Fruit fly (Drosophila melanogaster) whole organism, embryonic: ENCODE results near the gene CG3097.

ENCODE experiments used
- C15 ChIP-seq: fragments of 200-800 bp; sonication (Bioruptor generic); IDR thresholded peaks from 3 replicates; pipeline ENCODE4 v1.3.6; 2022; ENCODE audit warnings: missing biosample characterization, missing genetic modification characterization
- CG11093 ChIP-seq: fragments of 200-800 bp; sonication (Bioruptor generic); IDR thresholded peaks from 3 replicates; pipeline ENCODE4 v1.3.6; 2022; ENCODE audit warnings: missing biosample characterization, missing genetic modification characterization
- CG11695 ChIP-seq: fragments of 200-800 bp; sonication (Bioruptor generic); IDR thresholded peaks from 3 replicates; pipeline ENCODE4 v1.3.6; 2022; ENCODE audit warnings: missing biosample characterization, missing genetic modification characterization
- CG1233 ChIP-seq: fragments of 200-800 bp; sonication (Bioruptor generic); optimal IDR thresholded peaks from 4 replicates; lab custom pipeline; 2018; ENCODE audit warnings: missing biosample characterization, mild to moderate bottlenecking, missing genetic modification characterization
- CG12391 ChIP-seq: fragments of 200-800 bp; sonication (Bioruptor generic); optimal IDR thresholded peaks from 3 replicates; lab custom pipeline; 2018; ENCODE audit warnings: missing biosample characterization, mild to moderate bottlenecking, missing genetic modification characterization, moderate library complexity
- CG14014 ChIP-seq: fragments of 200-800 bp; sonication (Bioruptor generic); IDR thresholded peaks from 2 replicates; pipeline ENCODE4 v1.3.6; 2022; ENCODE audit warnings: missing biosample characterization, missing genetic modification characterization
- CG15011 ChIP-seq: fragments of 200-800 bp; sonication (Bioruptor generic); optimal IDR thresholded peaks from 3 replicates; lab custom pipeline; 2018; ENCODE audit warnings: missing biosample characterization, mild to moderate bottlenecking, missing genetic modification characterization
- CG1602 ChIP-seq: fragments of 200-800 bp; sonication (Bioruptor generic); optimal IDR thresholded peaks from 3 replicates; lab custom pipeline; 2016; ENCODE audit warnings: missing biosample characterization, missing genetic modification characterization
- CG1792 ChIP-seq: fragments of 200-800 bp; sonication (Bioruptor generic); optimal IDR thresholded peaks from 2 replicates; lab custom pipeline; 2016; ENCODE audit warnings: missing biosample characterization, missing genetic modification characterization
- CG18599 ChIP-seq: fragments of 200-800 bp; sonication (Bioruptor generic); optimal IDR thresholded peaks from 3 replicates; lab custom pipeline; 2017; ENCODE audit warnings: missing biosample characterization, missing genetic modification characterization, mild to moderate bottlenecking, moderate library complexity, missing genetic modification reagents
- CG3065 ChIP-seq: fragments of 200-800 bp; sonication (Bioruptor generic); optimal IDR thresholded peaks from 2 replicates; lab custom pipeline; 2016; ENCODE audit warnings: missing biosample characterization, missing genetic modification characterization
- CG32767 ChIP-seq: fragments of 200-800 bp; sonication (Bioruptor generic); IDR thresholded peaks from 2 replicates; pipeline ENCODE4 v1.3.6; 2022; ENCODE audit warnings: missing biosample characterization, missing genetic modification characterization
- CG42726 ChIP-seq: fragments of 200-800 bp; sonication (Bioruptor generic); IDR thresholded peaks from 2 replicates; pipeline ENCODE4 v1.3.6; 2022; ENCODE audit warnings: missing biosample characterization, missing genetic modification characterization; ENCODE audit not compliant: partially characterized antibody
- CG4820 ChIP-seq: fragments of 200-800 bp; sonication (Bioruptor generic); optimal IDR thresholded peaks from 3 replicates; lab custom pipeline; 2016; ENCODE audit warnings: missing biosample characterization, missing genetic modification characterization
- CG7839 ChIP-seq: fragments of 200-800 bp; sonication (Bioruptor generic); optimal IDR thresholded peaks from 3 replicates; lab custom pipeline; 2018; ENCODE audit warnings: missing biosample characterization, mild to moderate bottlenecking, missing genetic modification characterization, moderate library complexity
- CG9727 ChIP-seq: fragments of 200-800 bp; sonication (Bioruptor generic); optimal IDR thresholded peaks from 3 replicates; lab custom pipeline; 2017; ENCODE audit warnings: missing biosample characterization, mild to moderate bottlenecking, missing genetic modification characterization
- Chrac-16 ChIP-seq: fragments of 200-800 bp; sonication (Bioruptor generic); optimal IDR thresholded peaks from 3 replicates; lab custom pipeline; 2016; ENCODE audit warnings: missing biosample characterization, missing genetic modification characterization
- D ChIP-seq, 2 experiments: fragments of 200-800 bp in 1 of 2; fragments of >200 bp in 1 of 2; sonication (Bioruptor generic) in 1 of 2; optimal IDR thresholded peaks; 2 replicates in 1 of 2; 3 replicates in 1 of 2; lab custom pipeline; 2017; ENCODE audit warnings: mild to moderate bottlenecking in 1 of 2, missing biosample characterization in 1 of 2, missing genetic modification characterization in 1 of 2, missing genetic modification reagents in 1 of 2
- Deaf1 ChIP-seq: fragments of 200-800 bp; optimal IDR thresholded peaks from 3 replicates; lab custom pipeline; 2019; ENCODE audit warnings: missing biosample characterization, mild to moderate bottlenecking, missing genetic modification characterization, moderate library complexity
- Drgx ChIP-seq: fragments of 200-800 bp; sonication (Bioruptor generic); IDR thresholded peaks from 2 replicates; pipeline ENCODE4 v1.3.6; 2022; ENCODE audit warnings: missing biosample characterization, missing genetic modification characterization
- Elba2 ChIP-seq: fragments of 200-800 bp; sonication (Bioruptor generic); optimal IDR thresholded peaks from 3 replicates; lab custom pipeline; 2016; ENCODE audit warnings: missing biosample characterization, missing genetic modification characterization
- Hsf ChIP-seq: fragments of 200-800 bp; sonication (Bioruptor generic); optimal IDR thresholded peaks from 3 replicates; lab custom pipeline; 2016; ENCODE audit warnings: missing biosample characterization, missing genetic modification characterization
- NfI ChIP-seq: fragments of 200-800 bp; sonication (Bioruptor generic); optimal IDR thresholded peaks from 3 replicates; lab custom pipeline; 2018; ENCODE audit warnings: missing biosample characterization, mild to moderate bottlenecking, missing genetic modification characterization, moderate library complexity
- Pdp1 ChIP-seq, 2 experiments: fragments of 200-800 bp; sonication (Bioruptor generic); optimal IDR thresholded peaks; 3 replicates each; lab custom pipeline; 2016; ENCODE audit warnings: missing biosample characterization in 2 of 2, missing genetic modification characterization in 2 of 2, mild to moderate bottlenecking in 1 of 2, moderate library complexity in 1 of 2
- Side ChIP-seq: fragments of 200-800 bp; sonication (Bioruptor generic); optimal IDR thresholded peaks from 2 replicates; lab custom pipeline; 2016; ENCODE audit warnings: missing biosample characterization, missing genetic modification characterization
- ap ChIP-seq: fragments of 200-800 bp; sonication (Bioruptor generic); IDR thresholded peaks from 2 replicates; pipeline ENCODE4 v1.3.6; 2022; ENCODE audit warnings: missing biosample characterization, missing genetic modification characterization
- ase ChIP-seq: fragments of 200-800 bp; sonication (Bioruptor generic); IDR thresholded peaks from 3 replicates; pipeline ENCODE4 v1.3.6; 2022; ENCODE audit warnings: missing biosample characterization, missing genetic modification characterization
- br ChIP-seq: fragments of >200 bp; optimal IDR thresholded peaks from 2 replicates; lab custom pipeline; 2017
- danr ChIP-seq: fragments of 200-800 bp; sonication (Bioruptor generic); IDR thresholded peaks from 2 replicates; pipeline ENCODE4 v1.3.6; 2022; ENCODE audit warnings: missing biosample characterization, missing genetic modification characterization
- esg ChIP-seq: fragments of 200-800 bp; sonication (Bioruptor generic); conservative IDR thresholded peaks from 2 replicates; pipeline ENCODE4 v1.3.6; 2022; ENCODE audit warnings: missing biosample characterization, missing genetic modification characterization
- eve ChIP-seq, 2 experiments: fragments of >200 bp; optimal IDR thresholded peaks; 2 replicates each; lab custom pipeline; 2017; ENCODE audit warnings: missing biosample characterization in 2 of 2, missing genetic modification characterization in 2 of 2
- fd102C ChIP-seq: fragments of 200-800 bp; sonication (Bioruptor generic); optimal IDR thresholded peaks from 2 replicates; lab custom pipeline; 2018; ENCODE audit warnings: missing biosample characterization, mild to moderate bottlenecking, missing genetic modification characterization, moderate library complexity
- kah ChIP-seq: fragments of 200-800 bp; sonication (Bioruptor generic); optimal IDR thresholded peaks from 2 replicates; lab custom pipeline; 2018; ENCODE audit warnings: missing biosample characterization, mild to moderate bottlenecking, missing genetic modification characterization
- kni ChIP-seq: fragments of 200-800 bp; sonication (Bioruptor generic); optimal IDR thresholded peaks from 3 replicates; lab custom pipeline; 2017; ENCODE audit warnings: mild to moderate bottlenecking, missing biosample characterization, missing genetic modification reagents, missing genetic modification characterization
- lilli ChIP-seq: fragments of 200-800 bp; sonication (Bioruptor generic); optimal IDR thresholded peaks from 3 replicates; lab custom pipeline; 2016; ENCODE audit warnings: missing biosample characterization, missing genetic modification characterization
- luna ChIP-seq: fragments of 200-800 bp; sonication (Bioruptor generic); optimal IDR thresholded peaks from 2 replicates; lab custom pipeline; 2016; ENCODE audit warnings: missing biosample characterization, missing genetic modification characterization
- oc ChIP-seq: fragments of 200-800 bp; sonication (Bioruptor generic); optimal IDR thresholded peaks from 2 replicates; lab custom pipeline; 2018; ENCODE audit warnings: missing biosample characterization, mild to moderate bottlenecking, missing genetic modification characterization, moderate library complexity
- pnt ChIP-seq: fragments of 200-800 bp; sonication (Bioruptor generic); optimal IDR thresholded peaks from 3 replicates; lab custom pipeline; 2016; ENCODE audit warnings: missing biosample characterization, missing genetic modification characterization
- prd ChIP-seq, 3 experiments: fragments of >200 bp in 2 of 3; fragments of 200-800 bp in 1 of 3; sonication (Bioruptor generic) in 1 of 3; optimal IDR thresholded peaks in 2 of 3; IDR thresholded peaks in 1 of 3; 2 replicates in 2 of 3; 3 replicates in 1 of 3; pipeline versions ENCODE4 v1.3.6 to Lab custom; 2017 to 2022; ENCODE audit warnings: missing biosample characterization in 1 of 3, missing genetic modification characterization in 1 of 3
- sens ChIP-seq: fragments of 200-800 bp; sonication (Bioruptor generic); peaks from one replicate; lab custom pipeline; 2016; ENCODE audit warnings: missing biosample characterization, missing genetic modification characterization
- so ChIP-seq: fragments of 200-800 bp; sonication (Bioruptor generic); IDR thresholded peaks from 3 replicates; pipeline ENCODE4 v1.3.6; 2022; ENCODE audit warnings: missing biosample characterization, missing genetic modification characterization
- ssp ChIP-seq: fragments of 200-800 bp; sonication (Bioruptor generic); IDR thresholded peaks from 2 replicates; pipeline ENCODE4 v1.3.6; 2022; ENCODE audit warnings: missing biosample characterization, missing genetic modification characterization
- tap ChIP-seq: fragments of 200-800 bp; optimal IDR thresholded peaks from 3 replicates; lab custom pipeline; 2019; ENCODE audit warnings: missing biosample characterization, mild to moderate bottlenecking, missing genetic modification characterization, moderate library complexity
- tgo ChIP-seq: fragments of 200-800 bp; sonication (Bioruptor generic); IDR thresholded peaks from 3 replicates; pipeline ENCODE4 v1.3.6; 2022; ENCODE audit warnings: missing biosample characterization, missing genetic modification characterization
- wek ChIP-seq: fragments of 200-800 bp; sonication (Bioruptor generic); optimal IDR thresholded peaks from 3 replicates; lab custom pipeline; 2018; ENCODE audit warnings: missing biosample characterization, mild to moderate bottlenecking, missing genetic modification characterization, moderate library complexity
- wor ChIP-seq: fragments of 200-800 bp; sonication (Bioruptor generic); IDR thresholded peaks from 2 replicates; pipeline ENCODE4 v1.3.6; 2022; ENCODE audit warnings: missing biosample characterization, missing genetic modification characterization
- zen ChIP-seq: fragments of 200-800 bp; sonication (Bioruptor generic); optimal IDR thresholded peaks from 3 replicates; lab custom pipeline; 2018; ENCODE audit warnings: missing biosample characterization, mild to moderate bottlenecking, missing genetic modification characterization, moderate library complexity

The CG3097 gene

DNA sequence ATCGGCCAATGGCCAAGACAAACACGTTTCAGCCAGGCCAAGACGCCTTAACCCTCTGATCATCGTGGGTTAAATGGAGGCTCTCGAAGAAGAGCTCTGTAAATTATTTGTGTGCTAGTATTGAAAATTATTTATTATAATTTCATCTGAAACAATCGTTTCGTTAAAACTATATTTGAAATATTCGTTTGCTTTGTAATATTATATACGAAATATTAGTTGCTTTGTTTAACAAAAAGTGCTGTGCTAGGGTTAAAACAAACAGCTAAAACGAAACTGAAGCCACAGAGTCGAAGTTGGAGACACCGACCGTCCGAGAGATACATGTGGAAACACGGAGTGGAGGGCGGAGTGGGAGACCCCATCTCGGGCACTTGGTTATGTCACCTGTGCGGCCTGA, 16.0 kb upstream of the CG3097 start (continued):
- no peak for TF ChIP-seq CG15011
- no peak for TF ChIP-seq luna (GFP tag; lab: Kevin White, UChicago)
- TF ChIP-seq CG1792 (GFP tag; lab: Kevin White, UChicago) = no peak
- TF ChIP-seq C15 (GFP tag; lab: Robert Waterston, UW) = no peak
- TF ChIP-seq CG1233 (GFP tag; lab: Kevin White, UChicago) = no peak
- peak; percentile 16; the same call in 1 of the 2 replicates for TF ChIP-seq CG14014 (GFP tag; lab: Robert Waterston, UW)
- TF ChIP-seq Deaf1 (tag; lab: Kevin White, UChicago) = no peak
- TF ChIP-seq wek (GFP tag; lab: Kevin White, UChicago) = no peak
- TF ChIP-seq zen (tag; lab: Kevin White, UChicago) = no peak
- no peak for TF ChIP-seq br

dm6 chrX:5783260-5784040, 12.9 kb upstream of the CG3097 start:
- TF ChIP-seq prd (optimal IDR thresholded peaks at IDR 0.05; lab: Kevin White, UChicago) = no peak
- TF ChIP-seq prd (GFP tag; IDR thresholded peaks at IDR 0.05; lab: Robert Waterston, UW) = peak; percentile 55; the same call in 2 of the 3 replicates
- no peak for TF ChIP-seq Side
- peak; percentile 91 for TF ChIP-seq sens (GFP tag; lab: Kevin White, UChicago)
- no peak; the same call in 1 of the 2 replicates for TF ChIP-seq ap (GFP tag; lab: Robert Waterston, UW)
- TF ChIP-seq D (optimal IDR thresholded peaks at IDR 0.05; lab: Kevin White, UChicago) = no peak
- peak; percentile 42 for TF ChIP-seq D (GFP tag; optimal IDR thresholded peaks at IDR 0.05; lab: Kevin White, UChicago)
- TF ChIP-seq CG42726 (GFP tag; lab: Robert Waterston, UW) = no peak
- peak; percentile 42 for TF ChIP-seq CG4820 (GFP tag; lab: Kevin White, UChicago)
- peak; percentile 9 for TF ChIP-seq CG9727 (GFP tag; lab: Kevin White, UChicago)
- no peak for TF ChIP-seq eve (GFP tag; optimal IDR thresholded peaks at IDR 0.05; lab: Kevin White, UChicago)
- TF ChIP-seq wor (GFP tag; lab: Robert Waterston, UW) = peak; percentile 58
- TF ChIP-seq Drgx (GFP tag; lab: Robert Waterston, UW) = peak; percentile 75
- peak; percentile 62 for TF ChIP-seq CG7839
- no peak for TF ChIP-seq fd102C (GFP tag; lab: Kevin White, UChicago)
- peak; percentile 15 for TF ChIP-seq CG18599 (GFP tag; lab: Kevin White, UChicago)
- peak; percentile 27 for TF ChIP-seq Chrac-16 (GFP tag; lab: Kevin White, UChicago)
- TF ChIP-seq esg (GFP tag; lab: Robert Waterston, UW) = no peak
- TF ChIP-seq CG11093 (GFP tag; lab: Robert Waterston, UW) = peak; percentile 36; the same call in 1 of the 3 replicates
- TF ChIP-seq oc (tag; lab: Kevin White, UChicago) = peak; percentile 61
- TF ChIP-seq CG1602 = no peak
- peak; percentile 27; the same call in 1 of the 2 replicates for TF ChIP-seq ssp
- peak; percentile 47; the same call in 1 of the 3 replicates for TF ChIP-seq so
- TF ChIP-seq Hsf = peak; percentile 18
- TF ChIP-seq kah (GFP tag; lab: Kevin White, UChicago) = no peak
- TF ChIP-seq lilli (GFP tag; lab: Kevin White, UChicago) = peak; percentile 10
- peak; percentile 41; the same call in 1 of the 2 replicates for TF ChIP-seq CG32767 (GFP tag; lab: Robert Waterston, UW)
- peak; percentile 45 for TF ChIP-seq CG12391 (tag; lab: Kevin White, UChicago)
- TF ChIP-seq NfI = peak; percentile 4
- TF ChIP-seq tgo (GFP tag; lab: Robert Waterston, UW) = peak; percentile 35; the same call in 1 of the 3 replicates
- TF ChIP-seq tap (tag; lab: Kevin White, UChicago) = peak; percentile 1
- TF ChIP-seq CG3065 (GFP tag; lab: Kevin White, UChicago) = no peak
- 0 out of 3 replicates have a peak, but pooled peaks have one; percentile 28 for TF ChIP-seq ase
- peak; percentile 8 for TF ChIP-seq kni
- no peak for TF ChIP-seq Elba2 (GFP tag; lab: Kevin White, UChicago)
- TF ChIP-seq pnt (GFP tag; lab: Kevin White, UChicago) = peak; percentile 22
- no peak for TF ChIP-seq danr (GFP tag; lab: Robert Waterston, UW)
- peak; percentile 15; the same call in 1 of the 3 replicates for TF ChIP-seq CG11695 (GFP tag; lab: Robert Waterston, UW)
- peak in 1 of 2 experiments; percentile 17 for TF ChIP-seq Pdp1 (GFP tag; optimal IDR thresholded peaks at IDR 0.05; lab: Kevin White, UChicago)
